Fruit fly (Drosophila melanogaster): ENCODE data around the gene CG44090.

CG44090 gene

DNA sequence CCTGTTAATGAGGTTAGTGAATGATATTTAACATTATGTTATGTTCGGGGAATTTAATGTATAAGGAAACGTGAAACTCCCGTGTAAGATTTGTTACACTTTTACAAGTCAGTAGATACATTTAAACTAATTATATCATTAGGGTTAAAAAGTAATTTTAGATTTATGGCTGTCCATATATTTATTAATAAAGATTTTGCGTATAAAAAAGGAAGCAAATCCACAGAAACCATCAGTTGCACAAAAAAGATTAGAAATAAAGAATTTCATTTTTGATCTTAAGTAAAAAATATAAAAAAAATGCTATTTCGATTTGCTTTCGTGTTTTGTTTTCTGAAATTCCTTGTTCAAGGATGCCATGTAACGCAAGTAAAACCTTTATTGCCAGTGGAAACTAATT is 13.9 kb downstream of the CG44090 start, which contains the start of gene CG42835:
Gene CG42835 (plus strand): TSS at position 301 of the 400 bp plus-strand sequence.
- TF ChIP-seq psq (optimal IDR thresholded peaks at IDR 0.05) (no peak), usp (GFP tag; optimal IDR thresholded peaks at IDR 0.05) (no peak), pan (optimal IDR thresholded peaks at IDR 0.05) (no peak), CG8478 (optimal IDR thresholded peaks at IDR 0.05) (no peak), EcR (GFP tag; optimal IDR thresholded peaks at IDR 0.05) (no peak), Dll (optimal IDR thresholded peaks at IDR 0.05) (no peak)

DNA sequence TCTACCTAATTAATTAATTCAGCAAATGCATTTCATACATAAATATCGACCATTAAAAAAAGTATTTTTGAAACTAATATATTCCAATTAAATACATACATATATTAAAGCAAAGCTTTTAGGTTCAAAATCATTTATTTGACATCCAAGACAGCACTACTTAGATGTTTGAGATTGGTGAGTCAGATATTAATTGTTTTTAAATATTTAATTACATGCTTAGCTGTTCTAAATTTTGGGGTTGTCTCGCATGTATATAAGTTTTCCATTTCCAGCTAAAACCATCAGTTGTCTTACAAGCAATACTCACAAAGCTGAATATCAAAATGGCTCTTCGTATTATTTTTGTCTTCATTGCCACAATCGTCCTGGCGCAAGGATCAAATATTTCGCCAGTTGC is 15.8 kb downstream of the CG44090 start, which contains the start of gene CG42834:
Gene CG42834 (plus strand): TSS at position 301 of the 400 bp plus-strand sequence.
- no peak for TF ChIP-seq EcR (GFP tag; optimal IDR thresholded peaks at IDR 0.05)
- TF ChIP-seq psq (optimal IDR thresholded peaks at IDR 0.05): no peak
- no peak for TF ChIP-seq CG8478 (optimal IDR thresholded peaks at IDR 0.05)
- TF ChIP-seq usp (GFP tag; optimal IDR thresholded peaks at IDR 0.05): no peak
- no peak for TF ChIP-seq Dll (optimal IDR thresholded peaks at IDR 0.05)
- TF ChIP-seq pan (optimal IDR thresholded peaks at IDR 0.05): no peak

DNA sequence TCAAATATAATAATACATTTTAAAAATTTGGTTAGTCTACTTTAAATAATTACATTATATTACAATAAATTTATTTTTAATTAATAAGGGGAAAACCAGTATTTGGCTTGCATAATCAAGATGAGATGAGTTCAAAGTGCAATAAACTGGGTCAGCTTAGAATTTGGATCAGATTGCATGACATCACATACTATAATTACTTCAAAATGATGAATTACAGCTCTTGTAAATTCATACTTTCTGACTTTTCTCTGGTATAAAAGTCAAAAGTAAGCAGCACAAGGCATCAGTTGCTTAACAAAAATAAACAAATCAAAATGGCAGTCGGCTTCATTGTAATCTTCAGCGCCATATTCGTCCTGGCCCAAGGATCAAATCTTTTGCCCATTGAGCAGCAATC is 17.1 kb downstream of the CG44090 start, which contains the start of gene CG33333:
Gene CG33333 (plus strand): TSS at position 301 of the 400 bp plus-strand sequence.
- no peak for TF ChIP-seq usp (GFP tag; optimal IDR thresholded peaks at IDR 0.05)
- TF ChIP-seq EcR (GFP tag; optimal IDR thresholded peaks at IDR 0.05): no peak
- TF ChIP-seq CG8478 (optimal IDR thresholded peaks at IDR 0.05): no peak
- no peak for TF ChIP-seq Dll (optimal IDR thresholded peaks at IDR 0.05)
- TF ChIP-seq pan (optimal IDR thresholded peaks at IDR 0.05): no peak
- TF ChIP-seq psq (optimal IDR thresholded peaks at IDR 0.05): no peak

dm6 chr3R:17415439-17415838 is 18.8 kb downstream of the CG44090 start, which contains the start of gene CG5866:
Gene CG5866, plus strand, starts transcription at chr3R:17415739.
- TF ChIP-seq Dll (optimal IDR thresholded peaks at IDR 0.05): no peak
- TF ChIP-seq EcR (GFP tag; optimal IDR thresholded peaks at IDR 0.05): no peak
- no peak for TF ChIP-seq pan (optimal IDR thresholded peaks at IDR 0.05)
- no peak for TF ChIP-seq CG8478 (optimal IDR thresholded peaks at IDR 0.05)
- TF ChIP-seq psq (optimal IDR thresholded peaks at IDR 0.05): no peak
- TF ChIP-seq usp (GFP tag; optimal IDR thresholded peaks at IDR 0.05): no peak

DNA sequence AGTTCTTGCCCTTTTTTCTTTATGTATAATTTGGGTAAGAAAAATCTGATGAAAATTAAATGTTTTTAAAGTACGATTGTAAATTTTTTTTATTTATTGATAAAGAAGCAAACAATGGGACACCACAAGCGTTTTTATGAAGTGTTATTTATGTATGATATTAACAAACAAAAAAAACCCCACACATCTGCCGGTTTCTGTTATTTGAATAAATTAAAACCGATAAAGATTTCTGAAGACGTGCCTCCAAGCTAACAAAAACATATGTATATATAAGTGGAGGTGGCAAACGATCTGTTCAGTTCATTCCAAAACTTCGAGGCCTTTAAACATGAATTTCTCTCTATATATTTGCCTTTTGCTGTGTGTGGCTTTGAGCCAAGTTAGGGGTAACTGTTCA is 20.6 kb downstream of the CG44090 start, which contains the start of gene CG42822:
Gene CG42822 (plus strand): TSS at position 301 of the 400 bp plus-strand sequence.
- TF ChIP-seq psq (optimal IDR thresholded peaks at IDR 0.05) (no peak), EcR (GFP tag; optimal IDR thresholded peaks at IDR 0.05) (no peak), pan (optimal IDR thresholded peaks at IDR 0.05) (no peak), usp (GFP tag; optimal IDR thresholded peaks at IDR 0.05) (no peak), CG8478 (optimal IDR thresholded peaks at IDR 0.05) (no peak), Dll (optimal IDR thresholded peaks at IDR 0.05) (no peak)

DNA sequence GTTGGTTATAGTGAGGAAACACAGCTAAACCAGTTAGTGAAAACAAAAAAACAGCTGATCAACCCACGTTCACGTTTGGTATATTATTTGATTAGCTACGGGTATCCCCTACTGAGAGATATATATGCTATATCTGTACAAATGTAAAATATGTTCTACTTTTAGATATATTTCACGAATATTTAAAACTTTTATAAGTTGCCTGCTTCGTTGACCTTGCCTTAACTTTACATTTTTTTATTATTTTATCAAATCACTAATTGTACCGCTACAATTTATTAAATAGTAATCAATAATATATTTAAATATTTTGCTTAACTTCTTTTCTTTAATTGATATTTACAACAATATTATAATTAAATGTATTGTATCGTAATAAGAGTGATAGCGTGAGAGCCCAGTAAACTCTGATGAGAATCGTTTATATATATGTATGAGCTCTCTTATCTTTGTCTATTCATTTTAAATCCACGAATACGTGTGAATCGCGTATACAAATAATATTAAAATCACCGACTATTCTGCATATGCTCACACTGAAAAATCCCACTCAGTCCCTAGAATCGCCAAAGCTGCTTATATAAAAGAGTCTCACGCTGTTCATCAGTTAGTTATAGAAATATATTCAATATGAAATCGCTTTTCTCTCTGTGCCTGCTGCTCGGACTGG is 21.6 kb downstream of the CG44090 start, which contains the start of gene CG42821:
Gene CG42821 (plus strand): TSS at position 620 of the 670 bp plus-strand sequence.
- no peak for TF ChIP-seq CG8478 (optimal IDR thresholded peaks at IDR 0.05)

dm6 chr3R:17410808-17411207 is 23.4 kb downstream of the CG44090 start, which contains the start of gene CG5863:
Gene CG5863, plus strand, starts transcription at chr3R:17411108.
- TF ChIP-seq usp (GFP tag; optimal IDR thresholded peaks at IDR 0.05): no peak
- TF ChIP-seq EcR (GFP tag; optimal IDR thresholded peaks at IDR 0.05): no peak
- TF ChIP-seq Dll (optimal IDR thresholded peaks at IDR 0.05): no peak
- no peak for TF ChIP-seq psq (optimal IDR thresholded peaks at IDR 0.05)
- TF ChIP-seq pan (optimal IDR thresholded peaks at IDR 0.05): no peak
- TF ChIP-seq CG8478 (optimal IDR thresholded peaks at IDR 0.05): no peak

- TF ChIP-seq Dll (optimal IDR thresholded peaks at IDR 0.05) (no peak), usp (GFP tag; optimal IDR thresholded peaks at IDR 0.05) (no peak), psq (optimal IDR thresholded peaks at IDR 0.05) (no peak), pan (optimal IDR thresholded peaks at IDR 0.05) (no peak), CG8478 (optimal IDR thresholded peaks at IDR 0.05) (no peak), EcR (GFP tag; optimal IDR thresholded peaks at IDR 0.05) (no peak)
Measured at dm6 chr3R:17409319-17409718, 24.9 kb downstream of the CG44090 start, which contains the start of gene CG5860. Gene CG5860, plus strand, starts transcription at chr3R:17409619.

dm6 chr3R:17407576-17407975 is 26.7 kb downstream of the CG44090 start, which contains the start of gene CG17283:
Gene CG17283, plus strand, starts transcription at chr3R:17407876.
- TF ChIP-seq psq (optimal IDR thresholded peaks at IDR 0.05): no peak
- TF ChIP-seq Dll (optimal IDR thresholded peaks at IDR 0.05): no peak
- no peak for TF ChIP-seq EcR (GFP tag; optimal IDR thresholded peaks at IDR 0.05)
- no peak for TF ChIP-seq usp (GFP tag; optimal IDR thresholded peaks at IDR 0.05)
- TF ChIP-seq CG8478 (optimal IDR thresholded peaks at IDR 0.05): no peak
- TF ChIP-seq pan (optimal IDR thresholded peaks at IDR 0.05): no peak

DNA sequence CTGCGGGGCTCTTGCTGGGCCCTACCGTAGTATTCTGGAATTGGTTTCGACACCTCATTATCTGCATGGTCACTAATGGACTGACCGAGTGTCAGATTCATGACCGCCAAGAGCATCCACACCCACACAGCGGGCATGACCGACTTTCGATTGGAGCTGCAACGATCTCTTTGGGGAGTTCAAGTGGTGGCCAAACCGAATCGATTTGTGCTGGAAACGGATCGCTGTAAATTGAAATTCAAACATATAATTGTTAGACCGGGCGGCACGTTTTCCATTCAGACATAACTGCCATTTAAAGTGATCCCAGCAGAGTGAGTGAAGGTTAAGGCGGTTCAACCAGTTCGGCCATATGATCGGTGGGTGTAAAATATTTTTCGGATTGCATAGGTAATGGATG is 27.8 kb downstream of the CG44090 start, which contains the start of the genes CG42824 and CG42798:
Gene CG42824 (minus strand): TSS at position 101 of the 400 bp plus-strand sequence.
Gene CG42798 (plus strand): TSS at position 268 of the 400 bp plus-strand sequence.
- TF ChIP-seq pan (optimal IDR thresholded peaks at IDR 0.05): no peak
- no peak for TF ChIP-seq usp (GFP tag; optimal IDR thresholded peaks at IDR 0.05)
- TF ChIP-seq Dll (optimal IDR thresholded peaks at IDR 0.05): no peak
- no peak for TF ChIP-seq CG8478 (optimal IDR thresholded peaks at IDR 0.05)
- no peak for TF ChIP-seq psq (optimal IDR thresholded peaks at IDR 0.05)
- TF ChIP-seq EcR (GFP tag; optimal IDR thresholded peaks at IDR 0.05): no peak

DNA sequence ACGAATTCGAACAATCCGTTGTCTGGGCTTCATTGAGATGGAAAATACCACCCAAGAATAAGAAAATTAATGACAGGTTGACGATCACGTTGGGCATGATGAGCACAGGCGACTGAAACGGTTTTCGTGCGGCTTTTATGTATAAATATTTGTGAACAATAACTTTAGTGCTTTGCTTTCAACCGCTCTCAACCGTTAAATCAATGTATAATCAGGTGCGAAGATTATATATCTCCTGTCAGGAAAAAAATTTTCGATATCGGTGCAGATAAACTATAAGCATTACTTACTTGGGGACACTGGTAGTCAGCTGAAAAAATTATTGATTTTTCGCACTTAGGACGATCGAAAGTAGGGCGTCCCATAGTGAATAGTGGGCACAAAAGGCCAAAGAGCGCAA is 29.2 kb downstream of the CG44090 start, which contains the start of gene CG42823:
Gene CG42823 (minus strand): TSS at position 101 of the 400 bp plus-strand sequence.
- TF ChIP-seq psq (optimal IDR thresholded peaks at IDR 0.05) (no peak), CG8478 (optimal IDR thresholded peaks at IDR 0.05) (no peak), pan (optimal IDR thresholded peaks at IDR 0.05) (no peak), EcR (GFP tag; optimal IDR thresholded peaks at IDR 0.05) (no peak)

DNA sequence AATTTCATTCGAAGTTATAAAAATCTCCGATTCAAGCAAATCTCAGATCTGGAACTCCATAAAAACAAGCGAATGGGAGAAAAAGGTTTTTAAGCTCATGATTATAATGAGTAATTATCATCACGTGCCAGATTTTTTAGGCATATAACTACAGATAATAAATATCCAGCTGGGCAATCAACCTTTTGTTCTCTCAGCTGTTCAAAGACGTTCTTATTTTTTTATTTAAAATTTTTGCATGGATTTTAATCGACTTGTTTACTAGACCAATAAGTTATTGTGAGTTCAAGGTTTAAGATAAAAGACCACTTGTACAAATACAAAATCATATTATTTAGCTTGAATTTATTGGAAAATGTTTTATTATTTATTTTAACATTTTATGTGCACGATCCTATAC is 30.1 kb downstream of the CG44090 start:
- no peak for TF ChIP-seq usp (GFP tag; optimal IDR thresholded peaks at IDR 0.05)
- no peak for TF ChIP-seq EcR (GFP tag; optimal IDR thresholded peaks at IDR 0.05)
- no peak for TF ChIP-seq psq (optimal IDR thresholded peaks at IDR 0.05)
- TF ChIP-seq Dll (optimal IDR thresholded peaks at IDR 0.05): no peak
- TF ChIP-seq CG8478 (optimal IDR thresholded peaks at IDR 0.05): no peak
- no peak for TF ChIP-seq pan (optimal IDR thresholded peaks at IDR 0.05)

Measured in whole organism.